Worm (Caenorhabditis elegans) whole organism, L2 larva: ENCODE data around the gene pag-3.
A peak's percentile ranks its signal among the peaks of the same experiment; 100 is the strongest.

ENCODE experiments used
- F13H6.1 ChIP-seq: sonication (generic microtip); optimal IDR thresholded peaks from 2 replicates; lab custom pipeline; 2016; ENCODE audit warnings: missing genetic modification characterization, missing compliant biosample characterization
- ama-1 ChIP-seq: fragments of 150-350 bp; optimal IDR thresholded peaks from 2 replicates; lab custom pipeline; 2018; ENCODE audit warnings: inconsistent platforms
- ceh-16 ChIP-seq: fragments of 150-350 bp; optimal IDR thresholded peaks from 2 replicates; lab custom pipeline; 2014; ENCODE audit warnings: missing biosample characterization, missing genetic modification characterization
- crh-2 ChIP-seq: sonication (generic microtip); optimal IDR thresholded peaks from 2 replicates; lab custom pipeline; 2017; ENCODE audit warnings: missing biosample characterization, missing genetic modification characterization
- elt-1 ChIP-seq: fragments of 150-350 bp; optimal IDR thresholded peaks from 2 replicates; lab custom pipeline; 2014; ENCODE audit warnings: missing biosample characterization, missing genetic modification characterization
- mab-5 ChIP-seq: fragments of 150-350 bp; optimal IDR thresholded peaks from 2 replicates; lab custom pipeline; 2014; ENCODE audit warnings: missing biosample characterization, missing genetic modification characterization
- peb-1 ChIP-seq: fragments of 150-350 bp; optimal IDR thresholded peaks from 2 replicates; lab custom pipeline; 2014; ENCODE audit warnings: missing biosample characterization, missing genetic modification characterization
- sem-4 ChIP-seq: fragments of 150-350 bp; optimal IDR thresholded peaks from 2 replicates; lab custom pipeline; 2014; ENCODE audit warnings: missing biosample characterization, missing genetic modification reagents, missing genetic modification characterization
- skn-1 ChIP-seq: sonication (generic microtip); optimal IDR thresholded peaks from 2 replicates; lab custom pipeline; 2017; ENCODE audit warnings: missing biosample characterization, missing genetic modification characterization

ce11 chrX:14946464-14947354 lies 7.7 kb downstream of the pag-3 start:
- TF ChIP-seq ama-1 (lab: Kevin White, UChicago), result no peak
- TF ChIP-seq mab-5 (tag; lab: Kevin White, UChicago), result no peak
- TF ChIP-seq crh-2 (tag; lab: Kevin White, UChicago), result peak; percentile 70
- peak; percentile 49 for TF ChIP-seq F13H6.1
- no peak for TF ChIP-seq sem-4 (tag; lab: Kevin White, UChicago)
- TF ChIP-seq skn-1 (tag; lab: Kevin White, UChicago), result peak; percentile 26
- no peak for TF ChIP-seq ceh-16 (tag; lab: Kevin White, UChicago)
- no peak for TF ChIP-seq peb-1
- no peak for TF ChIP-seq elt-1 (tag; lab: Kevin White, UChicago)
